Worm (Caenorhabditis elegans): ENCODE measurements around the gene R04A9.7.

R04A9.7 gene

DNA sequence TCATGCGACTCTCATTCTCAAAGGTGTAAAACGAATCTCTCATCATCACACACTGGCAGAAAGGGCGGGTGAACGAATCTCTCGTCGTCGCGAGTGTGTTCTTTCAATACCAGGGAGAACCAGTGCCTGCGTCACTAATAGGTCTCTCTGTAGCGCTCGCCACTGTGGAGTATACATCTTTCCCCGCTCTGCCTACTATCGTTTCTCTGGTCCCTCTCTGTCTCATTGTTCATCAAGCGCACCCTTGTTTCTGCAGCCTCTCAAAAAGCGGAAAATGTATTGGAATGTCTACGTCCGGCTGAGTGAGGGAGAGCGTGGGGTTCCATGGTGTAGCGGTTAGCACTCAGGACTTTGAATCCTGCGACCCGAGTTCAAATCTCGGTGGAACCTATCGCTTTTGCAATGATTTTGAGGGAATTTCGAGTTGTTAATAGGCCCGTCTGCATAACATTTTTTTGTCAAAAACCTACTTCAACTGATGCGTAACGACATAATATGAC is 15.4 kb upstream of the R04A9.7 start (continued):
- TF ChIP-seq mes-2 (tag; optimal IDR thresholded peaks at IDR 0.05; ENCODE audit: poor library complexity, severe bottlenecking) (peak; percentile 83), mxl-2 (GFP tag; conservative IDR thresholded peaks at IDR 0.05) (no peak), egl-27 (tag; optimal IDR thresholded peaks at IDR 0.05) (no peak), sdz-12 (GFP tag; optimal IDR thresholded peaks at IDR 0.05) (no peak), Y75B8A.6 (GFP tag; IDR thresholded peaks at IDR 0.05) (no peak), ceh-32 (tag; optimal IDR thresholded peaks at IDR 0.05; ENCODE audit: poor library complexity) (peak; percentile 76), Y5F2A.4 (GFP tag; optimal IDR thresholded peaks at IDR 0.05) (no peak), ZK337.2 (GFP tag; IDR thresholded peaks at IDR 0.05) (0 out of 2 replicates have a peak, but pooled peaks have one; percentile 53), spr-1 (tag; optimal IDR thresholded peaks at IDR 0.05) (peak; percentile 93), D1046.2 (GFP tag; IDR thresholded peaks at IDR 0.05) (peak; percentile 89), nhr-48 (tag; optimal IDR thresholded peaks at IDR 0.05) (peak; percentile 88), ceh-82 (tag; optimal IDR thresholded peaks at IDR 0.05) (no peak), nhr-28 (tag; optimal IDR thresholded peaks at IDR 0.05) (peak; percentile 84), spr-3 (GFP tag; optimal IDR thresholded peaks at IDR 0.05) (peak; percentile 82), duxl-1 (tag; optimal IDR thresholded peaks at IDR 0.05; ENCODE audit: poor library complexity) (peak; percentile 92), T26A8.4 (GFP tag; IDR thresholded peaks at IDR 0.05) (peak; percentile 96), ceh-44 (GFP tag; IDR thresholded peaks at IDR 0.05) (no peak), pqm-1 (tag; optimal IDR thresholded peaks at IDR 0.05) (no peak), T20F7.1 (GFP tag; optimal IDR thresholded peaks at IDR 0.05) (peak; percentile 85), snpc-1.2 (GFP tag; IDR thresholded peaks at IDR 0.05) (0 out of 2 replicates have a peak, but pooled peaks have one; percentile 70), lin-13 (GFP tag; optimal IDR thresholded peaks at IDR 0.05) (peak; percentile 72), ztf-7 (tag; optimal IDR thresholded peaks at IDR 0.05) (peak; percentile 70), ama-1 (optimal IDR thresholded peaks at IDR 0.05) (no peak), hlh-30 (tag; optimal IDR thresholded peaks at IDR 0.05; ENCODE audit: insufficient read depth) (peak; percentile 83), daf-19 (GFP tag; conservative IDR thresholded peaks at IDR 0.05) (peak; percentile 70), fkh-10 (GFP tag; optimal IDR thresholded peaks at IDR 0.05) (peak; percentile 72), lir-3 (tag; optimal IDR thresholded peaks at IDR 0.05) (peak; percentile 84), lin-38 (GFP tag; IDR thresholded peaks at IDR 0.05) (peak; percentile 76), aha-1 (tag) (peak; percentile 97), Y48G9A.11 (GFP tag; IDR thresholded peaks at IDR 0.05) (peak; percentile 74), daf-16 (GFP tag; optimal IDR thresholded peaks at IDR 0.05) (peak; percentile 77 to 88), daf-16 (tag; optimal IDR thresholded peaks at IDR 0.05) (peak; percentile 91), daf-8 (GFP tag; IDR thresholded peaks at IDR 0.05) (no peak), unc-39 (tag; optimal IDR thresholded peaks at IDR 0.05) (no peak), jun-1 (tag; optimal IDR thresholded peaks at IDR 0.05) (peak; percentile 91), arid-1 (GFP tag; conservative IDR thresholded peaks at IDR 0.05) (peak; percentile 31; the same call in 1 of the 2 replicates), hmg-1.1 (GFP tag; IDR thresholded peaks at IDR 0.05) (peak; percentile 98), F44E2.7 (GFP tag; IDR thresholded peaks at IDR 0.05) (no peak), php-3 (GFP tag; IDR thresholded peaks at IDR 0.05) (peak; percentile 77), mxl-3 (GFP tag; optimal IDR thresholded peaks at IDR 0.05) (peak; percentile 79), ZK546.5 (tag; optimal IDR thresholded peaks at IDR 0.05) (peak in 1 of 2 experiments; percentile 26), ceh-62 (tag; optimal IDR thresholded peaks at IDR 0.05) (no peak), zip-11 (GFP tag; IDR thresholded peaks at IDR 0.05) (no peak), aly-2 (tag; optimal IDR thresholded peaks at IDR 0.05) (no peak), madf-9 (GFP tag; conservative IDR thresholded peaks at IDR 0.05) (peak; percentile 61; the same call in 1 of the 2 replicates), ces-1 (GFP tag; optimal IDR thresholded peaks at IDR 0.05) (no peak), skn-1 (tag; optimal IDR thresholded peaks at IDR 0.05) (no peak), nhr-42 (GFP tag; IDR thresholded peaks at IDR 0.05) (peak; percentile 87), R02D3.7 (tag; optimal IDR thresholded peaks at IDR 0.05) (no peak), gei-8 (GFP tag; optimal IDR thresholded peaks at IDR 0.05) (peak; percentile 75), mep-1 (tag; optimal IDR thresholded peaks at IDR 0.05) (peak; percentile 97), F49E8.2 (tag; optimal IDR thresholded peaks at IDR 0.05; ENCODE audit: borderline replicate concordance) (peak; percentile 45)
